Fruit fly (Drosophila melanogaster): Measurements from ENCODE around the gene CG2120.

Gene CG2120

DNA sequence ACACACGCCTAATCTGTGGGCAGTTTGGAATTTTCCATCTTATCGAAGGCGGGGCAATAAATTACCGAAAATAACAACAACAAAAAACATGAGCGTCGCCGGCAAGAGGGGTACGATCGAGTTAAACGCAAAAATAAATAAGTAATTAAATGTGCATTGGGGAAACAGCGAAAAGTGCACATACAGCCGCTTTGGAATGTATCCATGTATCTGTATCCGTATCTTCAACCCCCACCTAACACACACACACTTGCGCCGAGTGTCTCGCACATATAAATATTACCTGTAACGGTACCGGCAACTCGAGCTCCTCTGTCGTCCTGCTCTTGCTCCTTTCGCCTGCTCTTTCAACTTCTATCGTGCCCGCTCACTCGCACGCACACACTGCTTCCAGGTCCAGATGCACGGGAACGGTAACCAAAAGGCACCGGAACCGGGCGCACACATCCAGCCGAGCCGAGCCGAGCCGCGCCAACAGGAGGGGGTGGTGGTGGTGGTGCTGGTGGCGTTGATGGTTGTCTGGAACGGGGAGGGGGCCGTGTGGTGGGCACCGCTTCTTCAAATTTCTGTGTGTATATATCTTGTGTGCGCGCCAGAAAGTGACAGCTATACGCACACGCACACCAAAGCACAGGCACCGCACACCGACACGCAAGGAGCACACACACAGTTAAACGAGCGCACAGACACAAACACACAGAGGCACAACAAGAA, 5.9 kb downstream of the CG2120 start:
- TF ChIP-seq CTCF (optimal IDR thresholded peaks at IDR 0.05) (no peak), CG8478 (optimal IDR thresholded peaks at IDR 0.05) (no peak)

- TF ChIP-seq CTCF (optimal IDR thresholded peaks at IDR 0.05): peak in 1 of 2 experiments; percentile 10
- no peak for TF ChIP-seq CG8478 (optimal IDR thresholded peaks at IDR 0.05)
Observed at dm6 chrX:8142067-8142462, 6.4 kb downstream of the CG2120 start, which contains the start of gene Smox. Gene Smox (minus strand): TSS chrX:8142279.

DNA sequence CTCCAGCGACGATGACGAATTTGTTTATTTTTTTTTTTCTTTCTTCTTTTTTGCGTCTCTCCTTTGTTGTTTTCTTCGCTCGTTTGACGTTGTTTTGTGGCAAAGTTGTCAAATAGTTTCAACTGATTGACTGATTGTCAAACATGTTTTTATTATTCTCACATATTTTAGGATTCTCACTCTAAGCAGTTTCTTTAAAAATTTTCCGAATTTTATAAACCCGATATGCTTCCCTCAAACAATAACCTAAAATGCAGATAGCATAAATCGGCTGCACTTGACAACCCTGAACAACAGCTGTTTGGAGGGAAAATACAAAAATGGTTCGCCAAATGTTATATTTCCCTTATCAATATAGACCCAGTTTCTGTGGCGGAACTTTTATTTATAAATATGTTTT, 7.9 kb downstream of the CG2120 start, which contains the start of gene CG17982:
Gene CG17982, minus strand, starts transcription at position 299 of the 400 bp plus-strand sequence.
- no peak for TF ChIP-seq CTCF (optimal IDR thresholded peaks at IDR 0.05)
- TF ChIP-seq CG8478 (optimal IDR thresholded peaks at IDR 0.05): no peak

dm6 chrX:8145501-8146157, 10.0 kb downstream of the CG2120 start, which contains the start of the genes alpha-PheRS and CG2129:
Gene alpha-PheRS (minus strand): TSS chrX:8145602.
Gene CG2129 (plus strand): TSS chrX:8145839.
- TF ChIP-seq CTCF (optimal IDR thresholded peaks at IDR 0.05) (no peak), CG8478 (optimal IDR thresholded peaks at IDR 0.05) (no peak)

dm6 chrX:8147649-8148048, 12.0 kb downstream of the CG2120 start, which contains the start of gene CG15336:
Gene CG15336 (plus strand): TSS chrX:8147949.
- TF ChIP-seq CTCF (optimal IDR thresholded peaks at IDR 0.05) (no peak), CG8478 (optimal IDR thresholded peaks at IDR 0.05) (no peak)

dm6 chrX:8148556-8148955, 12.9 kb downstream of the CG2120 start, which contains the start of gene CG10959:
Gene CG10959 (plus strand): TSS chrX:8148783.
- TF ChIP-seq CG8478 (optimal IDR thresholded peaks at IDR 0.05): no peak
- no peak for TF ChIP-seq CTCF (optimal IDR thresholded peaks at IDR 0.05)

DNA sequence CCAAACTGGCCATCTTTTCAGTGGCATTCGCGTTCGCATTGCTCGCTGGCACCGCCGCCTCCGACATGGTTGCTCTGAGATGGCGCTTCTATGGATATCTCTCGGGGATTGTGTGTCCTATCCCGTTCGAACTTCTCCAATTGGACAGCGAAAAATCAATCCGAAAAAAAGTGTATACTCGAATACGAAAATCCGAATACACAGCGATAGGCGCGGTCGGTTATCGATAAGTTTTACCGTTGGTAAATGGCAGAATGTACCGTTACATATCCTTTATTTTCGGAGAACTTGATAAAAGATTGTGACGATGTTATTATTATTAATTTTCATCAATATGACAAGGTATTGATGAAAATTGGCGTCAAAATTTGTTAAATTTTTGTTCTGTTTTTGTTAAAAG, 16.5 kb downstream of the CG2120 start, which contains the start of gene Gbeta5:
Gene Gbeta5, minus strand, starts transcription at position 199 of the 400 bp plus-strand sequence.
- TF ChIP-seq CTCF (optimal IDR thresholded peaks at IDR 0.05) (no peak), CG8478 (optimal IDR thresholded peaks at IDR 0.05) (no peak)

DNA sequence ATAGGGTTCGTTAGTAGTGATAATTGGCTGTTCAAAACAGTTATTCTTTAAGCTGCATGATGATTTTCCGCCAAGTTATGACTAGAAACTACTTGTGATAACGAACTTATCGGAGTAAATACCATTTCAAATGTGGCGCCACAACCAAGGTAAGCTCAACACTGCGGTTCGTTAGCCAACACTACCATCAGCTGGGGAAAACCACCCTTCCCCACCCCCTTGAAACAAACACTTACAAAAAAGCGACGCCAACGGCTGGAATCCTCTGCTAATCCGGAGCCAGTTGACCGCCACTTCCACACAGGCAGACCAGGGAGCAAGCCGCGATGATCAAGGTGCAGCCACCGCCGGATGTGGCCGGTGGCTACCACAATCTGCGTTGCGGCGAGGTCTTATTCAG, 17.1 kb downstream of the CG2120 start, which contains the start of gene CG18262:
Gene CG18262, plus strand, starts transcription at position 231 of the 400 bp plus-strand sequence.
- no peak for TF ChIP-seq CTCF (optimal IDR thresholded peaks at IDR 0.05)
- no peak for TF ChIP-seq CG8478 (optimal IDR thresholded peaks at IDR 0.05)

dm6 chrX:8157294-8157693, 21.7 kb downstream of the CG2120 start, which contains the start of the genes Traf6 and GIIIspla2:
Gene Traf6 (minus strand): TSS chrX:8157386.
Gene GIIIspla2 (plus strand): TSS chrX:8157628.
- TF ChIP-seq CG8478 (optimal IDR thresholded peaks at IDR 0.05): no peak
- TF ChIP-seq CTCF (optimal IDR thresholded peaks at IDR 0.05): no peak

DNA sequence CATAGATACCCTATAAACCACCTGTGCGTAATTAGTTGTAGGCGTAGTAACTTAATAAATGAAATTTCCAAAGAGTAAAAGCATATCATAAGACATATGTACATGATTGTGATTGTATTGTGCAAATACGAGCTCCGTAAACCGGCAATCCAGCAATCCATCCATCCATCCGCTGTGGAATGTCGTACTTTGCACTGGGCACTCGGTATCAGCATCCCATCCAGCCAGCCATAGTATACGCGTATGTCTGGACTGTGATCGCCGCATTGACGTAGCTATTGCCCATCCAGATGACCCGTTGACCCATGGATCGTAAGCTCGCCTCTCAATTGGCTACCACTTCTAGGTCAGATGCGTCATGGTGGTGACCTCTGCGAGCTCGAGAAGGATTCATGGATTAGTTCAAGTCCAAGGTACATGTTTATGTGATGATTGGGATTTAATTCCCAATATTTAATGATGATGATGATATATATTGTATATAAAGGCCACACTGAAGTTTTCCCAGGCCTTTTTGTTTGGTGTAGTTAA, 23.4 kb downstream of the CG2120 start:
- TF ChIP-seq CG8478 (optimal IDR thresholded peaks at IDR 0.05) (no peak), CTCF (optimal IDR thresholded peaks at IDR 0.05) (no peak)

dm6 chrX:8159754-8160153, 24.1 kb downstream of the CG2120 start, which contains the start of gene CG15337:
Gene CG15337 (plus strand): TSS chrX:8160054.
- no peak for TF ChIP-seq CTCF (optimal IDR thresholded peaks at IDR 0.05)
- no peak for TF ChIP-seq CG8478 (optimal IDR thresholded peaks at IDR 0.05)

DNA sequence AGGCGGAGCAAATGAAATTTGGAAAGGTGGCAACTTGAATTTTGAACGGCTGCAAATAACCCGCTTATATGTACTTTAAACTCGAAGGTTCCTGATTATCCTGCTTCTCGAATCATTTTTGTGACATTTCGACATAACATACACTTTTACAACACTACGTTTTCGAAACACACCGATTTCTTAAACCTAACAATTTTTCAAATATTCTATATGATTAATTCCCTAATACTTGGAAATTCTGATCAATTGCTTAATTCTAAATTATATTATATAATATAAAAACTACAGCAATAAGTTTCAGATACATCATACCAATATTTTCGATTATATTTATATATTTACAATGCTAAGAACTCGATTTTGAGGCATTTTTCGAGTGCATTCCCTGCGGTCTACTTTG, 27.1 kb downstream of the CG2120 start, which contains the start of gene CG10761:
Gene CG10761, minus strand, starts transcription at position 101 of the 400 bp plus-strand sequence.
- TF ChIP-seq CTCF (optimal IDR thresholded peaks at IDR 0.05) (no peak), CG8478 (optimal IDR thresholded peaks at IDR 0.05) (no peak)

DNA sequence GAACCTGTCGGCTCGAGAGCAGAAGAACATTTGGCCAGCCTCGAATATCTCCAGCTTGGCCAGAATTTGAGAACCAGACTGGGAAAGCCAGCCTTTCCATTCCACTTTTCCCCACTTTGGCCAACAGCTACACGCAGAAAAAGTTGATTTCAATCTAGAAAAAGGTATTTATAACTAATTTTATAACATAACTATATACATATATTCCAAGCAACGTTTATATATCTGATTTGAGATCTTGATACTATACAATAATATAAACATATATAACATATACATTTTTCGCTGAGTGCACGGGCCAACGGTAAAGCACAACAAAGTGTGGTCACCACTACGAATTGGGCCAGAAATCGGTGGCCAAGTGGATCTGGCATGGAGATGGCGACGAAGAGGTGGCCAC, 27.8 kb downstream of the CG2120 start:
- TF ChIP-seq CG8478 (optimal IDR thresholded peaks at IDR 0.05) (no peak), CTCF (optimal IDR thresholded peaks at IDR 0.05) (no peak)

DNA sequence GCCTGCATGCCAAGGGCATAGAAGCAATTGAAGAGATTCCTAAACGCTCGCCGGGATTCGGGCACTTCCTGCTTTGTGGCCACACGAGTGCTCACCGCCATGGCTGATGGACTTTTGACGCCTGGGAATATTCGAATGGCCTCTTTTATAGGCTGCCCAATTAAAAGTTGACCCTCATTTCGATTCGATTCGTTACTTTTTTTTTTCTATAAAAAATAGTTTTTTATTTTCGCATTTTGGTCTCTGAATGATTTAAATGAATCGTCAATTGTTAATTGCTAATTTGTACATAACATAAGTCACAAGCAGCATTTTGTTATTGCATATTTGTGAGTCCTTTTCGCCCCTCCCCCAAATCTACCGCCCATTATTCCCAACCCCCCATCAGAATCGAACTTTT, 30.0 kb downstream of the CG2120 start, which contains the start of gene Or7a:
Gene Or7a, minus strand, starts transcription at position 101 of the 400 bp plus-strand sequence.
- TF ChIP-seq CTCF (optimal IDR thresholded peaks at IDR 0.05) (no peak), CG8478 (optimal IDR thresholded peaks at IDR 0.05) (no peak)

dm6 chrX:8170166-8170565, 34.5 kb downstream of the CG2120 start, which contains the start of gene CG2278:
Gene CG2278 (minus strand): TSS chrX:8170266.
- TF ChIP-seq CTCF (optimal IDR thresholded peaks at IDR 0.05): no peak
- TF ChIP-seq CG8478 (optimal IDR thresholded peaks at IDR 0.05): no peak
